Worm (Caenorhabditis elegans): ENCODE results near the gene nduc-2.

- TF ChIP-seq egl-27 (tag; optimal IDR thresholded peaks at IDR 0.05) (no peak), ama-1 (optimal IDR thresholded peaks at IDR 0.05) (no peak), lir-3 (tag; optimal IDR thresholded peaks at IDR 0.05; ENCODE audit: poor library complexity) (no peak), snpc-4 (tag; optimal IDR thresholded peaks at IDR 0.05) (no peak), aly-2 (tag; optimal IDR thresholded peaks at IDR 0.05) (no peak), unc-130 (tag; optimal IDR thresholded peaks at IDR 0.05) (no peak), sox-4 (tag; optimal IDR thresholded peaks at IDR 0.05) (no peak), nhr-237 (tag; optimal IDR thresholded peaks at IDR 0.05) (no peak), fos-1 (tag; optimal IDR thresholded peaks at IDR 0.05) (no peak), lin-15B (tag; optimal IDR thresholded peaks at IDR 0.05) (no peak), ztf-4 (tag; optimal IDR thresholded peaks at IDR 0.05) (no peak)
Measured at ce11 chrIII:2817847-2818246, 31.2 kb downstream of the nduc-2 start.
